Worm (Caenorhabditis elegans) whole organism, L1 larva: ENCODE measurements around the gene gst-12.
"Not testable (repeated sequence)": the region's sequence is repeated elsewhere in the genome, so short reads cannot be mapped to it uniquely, and the experiment has no call there.

Experiments
- C04F5.9 ChIP-seq: sonication (generic microtip); optimal IDR thresholded peaks from 2 replicates; lab custom pipeline; 2016; ENCODE audit warnings: missing genetic modification characterization, missing compliant biosample characterization
- F16B12.6 ChIP-seq: fragments of 150-350 bp; optimal IDR thresholded peaks from 2 replicates; lab custom pipeline; 2014; ENCODE audit warnings: missing biosample characterization, missing genetic modification characterization
- Y116A8C.19 ChIP-seq: sonication (generic microtip); optimal IDR thresholded peaks from 2 replicates; lab custom pipeline; 2016; ENCODE audit warnings: missing compliant biosample characterization, missing genetic modification characterization, borderline replicate concordance
- aha-1 ChIP-seq: fragments of 150-350 bp; optimal IDR thresholded peaks from 2 replicates; lab custom pipeline; 2014; ENCODE audit warnings: missing biosample characterization, missing genetic modification characterization
- alr-1 ChIP-seq: fragments of 200-800 bp; sonication (Bioruptor generic); optimal IDR thresholded peaks from 2 replicates; lab custom pipeline; 2018; ENCODE audit warnings: borderline replicate concordance, mild to moderate bottlenecking, missing genetic modification characterization, missing compliant biosample characterization
- ama-1 ChIP-seq: fragments of 150-350 bp; optimal IDR thresholded peaks from 2 replicates; lab custom pipeline; 2014
- blmp-1 ChIP-seq: fragments of 150-350 bp; optimal IDR thresholded peaks from 2 replicates; lab custom pipeline; 2014; ENCODE audit warnings: missing biosample characterization, missing genetic modification characterization
- ceh-8 ChIP-seq: fragments of 200-800 bp; sonication (Bioruptor generic); optimal IDR thresholded peaks from 2 replicates; lab custom pipeline; 2018; ENCODE audit warnings: mild to moderate bottlenecking, missing genetic modification characterization, moderate library complexity, missing compliant biosample characterization
- dpl-1 ChIP-seq, 3 experiments: fragments of 150-350 bp in 2 of 3; sonication (generic microtip) in 1 of 3; optimal IDR thresholded peaks; 2 replicates each; lab custom pipeline; 2014 to 2017; ENCODE audit warnings: missing biosample characterization in 3 of 3, missing genetic modification characterization in 3 of 3, missing genetic modification reagents in 3 of 3
- efl-1 ChIP-seq, 4 experiments: fragments of 150-350 bp; optimal IDR thresholded peaks in 3 of 4; peaks in 1 of 4; 1 replicate in 1 of 4; 2 replicates in 3 of 4; lab custom pipeline; 2014; ENCODE audit warnings: missing biosample characterization in 2 of 4, missing genetic modification characterization in 2 of 4, missing genetic modification reagents in 2 of 4
- efl-3 ChIP-seq: fragments of 200-800 bp; sonication (Bioruptor generic); optimal IDR thresholded peaks from 2 replicates; lab custom pipeline; 2018; ENCODE audit warnings: mild to moderate bottlenecking, missing genetic modification characterization, missing compliant biosample characterization
- egl-13 ChIP-seq: sonication (generic microtip); optimal IDR thresholded peaks from 2 replicates; lab custom pipeline; 2016; ENCODE audit warnings: missing genotype, missing genetic modification reagents, missing genetic modification characterization, missing compliant biosample characterization
- elt-2 ChIP-seq: sonication (generic microtip); optimal IDR thresholded peaks from 2 replicates; lab custom pipeline; 2016; ENCODE audit warnings: missing genetic modification characterization, mild to moderate bottlenecking, inconsistent platforms, missing compliant biosample characterization, missing genetic modification reagents
- ets-5 ChIP-seq: fragments of 200-800 bp; sonication (Bioruptor generic); IDR thresholded peaks from 2 replicates; pipeline ENCODE4 v1.3.6; 2022; ENCODE audit warnings: missing genetic modification characterization, missing compliant biosample characterization
- fkh-4 ChIP-seq: sonication (generic microtip); optimal IDR thresholded peaks from 2 replicates; lab custom pipeline; 2016; ENCODE audit warnings: missing compliant biosample characterization, missing genetic modification characterization, borderline replicate concordance
- fkh-8 ChIP-seq: sonication (generic microtip); optimal IDR thresholded peaks from 2 replicates; lab custom pipeline; 2016; ENCODE audit warnings: mild to moderate bottlenecking, missing genetic modification characterization, missing compliant biosample characterization
- fos-1 ChIP-seq: fragments of 150-350 bp; optimal IDR thresholded peaks from 2 replicates; lab custom pipeline; 2014; ENCODE audit warnings: missing biosample characterization, missing genetic modification characterization
- grh-1 ChIP-seq: fragments of 200-800 bp; sonication (Bioruptor generic); IDR thresholded peaks from 2 replicates; pipeline ENCODE4 v1.3.6; 2022; ENCODE audit warnings: missing genetic modification reagents, missing genetic modification characterization, missing compliant biosample characterization
- jun-1 ChIP-seq: fragments of 150-350 bp; optimal IDR thresholded peaks from 2 replicates; lab custom pipeline; 2014; ENCODE audit warnings: missing biosample characterization, missing genetic modification reagents, missing genetic modification characterization
- lin-14 ChIP-seq: fragments of 200-800 bp; sonication (Bioruptor generic); optimal IDR thresholded peaks from 2 replicates; lab custom pipeline; 2018; ENCODE audit warnings: mild to moderate bottlenecking, missing genetic modification characterization, moderate library complexity, missing compliant biosample characterization
- lin-15B ChIP-seq: fragments of 150-350 bp; sonication (generic microtip); optimal IDR thresholded peaks from 3 replicates; lab custom pipeline; 2014; ENCODE audit warnings: missing biosample characterization, missing genetic modification characterization
- lin-35 ChIP-seq, 2 experiments: fragments of 150-350 bp; optimal IDR thresholded peaks; 2 replicates each; lab custom pipeline; 2014; ENCODE audit warnings: missing biosample characterization in 2 of 2, missing genetic modification characterization in 2 of 2, missing genetic modification reagents in 2 of 2
- lsy-2 ChIP-seq, 2 experiments: fragments of 150-350 bp; optimal IDR thresholded peaks; 2 replicates each; lab custom pipeline; 2014; ENCODE audit warnings: missing biosample characterization in 2 of 2, missing genetic modification characterization in 2 of 2
- mab-9 ChIP-seq: fragments of 200-800 bp; sonication (Bioruptor generic); IDR thresholded peaks from 2 replicates; pipeline ENCODE4 v1.3.6; 2022; ENCODE audit warnings: missing genetic modification reagents, missing genetic modification characterization, missing compliant biosample characterization
- mef-2 ChIP-seq: fragments of 150-350 bp; optimal IDR thresholded peaks from 2 replicates; lab custom pipeline; 2014; ENCODE audit warnings: missing biosample characterization, missing genetic modification characterization
- nhr-12 ChIP-seq: sonication (generic microtip); optimal IDR thresholded peaks from 2 replicates; lab custom pipeline; 2017; ENCODE audit warnings: missing biosample characterization, missing genetic modification characterization
- nhr-237 ChIP-seq: fragments of 150-350 bp; optimal IDR thresholded peaks from 2 replicates; lab custom pipeline; 2014; ENCODE audit warnings: missing biosample characterization, missing genetic modification characterization
- nhr-47 ChIP-seq: sonication (generic microtip); optimal IDR thresholded peaks from 2 replicates; lab custom pipeline; 2016; ENCODE audit warnings: mild to moderate bottlenecking, missing genetic modification characterization, moderate library complexity, missing compliant biosample characterization
- nhr-71 ChIP-seq: sonication (generic microtip); optimal IDR thresholded peaks from 2 replicates; lab custom pipeline; 2016; ENCODE audit warnings: mild to moderate bottlenecking, missing genetic modification characterization, moderate library complexity, missing compliant biosample characterization
- nhr-77 ChIP-seq: fragments of 150-350 bp; optimal IDR thresholded peaks from 2 replicates; lab custom pipeline; 2014; ENCODE audit warnings: missing biosample characterization, missing genetic modification characterization
- nhr-84 ChIP-seq: sonication (generic microtip); optimal IDR thresholded peaks from 2 replicates; lab custom pipeline; 2017; ENCODE audit warnings: missing biosample characterization, missing genetic modification characterization
- nhr-85 ChIP-seq: sonication (generic microtip); peaks from one replicate; lab custom pipeline; 2016; ENCODE audit warnings: missing genetic modification characterization, inconsistent platforms, missing compliant biosample characterization
- rnt-1 ChIP-seq: sonication (generic microtip); optimal IDR thresholded peaks from 2 replicates; lab custom pipeline; 2016; ENCODE audit warnings: mild to moderate bottlenecking, missing genetic modification characterization, moderate library complexity, missing compliant biosample characterization
- skn-1 ChIP-seq: fragments of 150-350 bp; optimal IDR thresholded peaks from 2 replicates; lab custom pipeline; 2014; ENCODE audit warnings: missing biosample characterization, missing genetic modification characterization
- snpc-4 ChIP-seq: fragments of 150-350 bp; optimal IDR thresholded peaks from 2 replicates; lab custom pipeline; 2014; ENCODE audit warnings: missing biosample characterization, missing genetic modification characterization
- snu-23 ChIP-seq: sonication (generic microtip); optimal IDR thresholded peaks from 2 replicates; lab custom pipeline; 2016; ENCODE audit warnings: missing genetic modification characterization, missing compliant biosample characterization
- unc-130 ChIP-seq: fragments of 150-350 bp; optimal IDR thresholded peaks from 2 replicates; lab custom pipeline; 2017; ENCODE audit warnings: missing biosample characterization, missing genetic modification characterization, inconsistent platforms
- unc-98 ChIP-seq: fragments of 200-800 bp; sonication (Bioruptor generic); IDR thresholded peaks from 2 replicates; pipeline ENCODE4 v1.3.6; 2022; ENCODE audit warnings: missing genetic modification characterization, missing compliant biosample characterization
- xbp-1 ChIP-seq: sonication (generic microtip); optimal IDR thresholded peaks from 2 replicates; lab custom pipeline; 2016; ENCODE audit warnings: missing genetic modification characterization, missing compliant biosample characterization
- zip-4 ChIP-seq: fragments of 200-800 bp; sonication (Bioruptor generic); optimal IDR thresholded peaks from 2 replicates; lab custom pipeline; 2018; ENCODE audit warnings: mild to moderate bottlenecking, missing genetic modification characterization, moderate library complexity, missing compliant biosample characterization
- ztf-11 ChIP-seq, 2 experiments: sonication (generic microtip); optimal IDR thresholded peaks; 2 replicates each; lab custom pipeline; 2016 to 2017; ENCODE audit warnings: missing genetic modification characterization in 2 of 2, missing biosample characterization in 1 of 2, missing compliant biosample characterization in 1 of 2

Gene gst-12

DNA sequence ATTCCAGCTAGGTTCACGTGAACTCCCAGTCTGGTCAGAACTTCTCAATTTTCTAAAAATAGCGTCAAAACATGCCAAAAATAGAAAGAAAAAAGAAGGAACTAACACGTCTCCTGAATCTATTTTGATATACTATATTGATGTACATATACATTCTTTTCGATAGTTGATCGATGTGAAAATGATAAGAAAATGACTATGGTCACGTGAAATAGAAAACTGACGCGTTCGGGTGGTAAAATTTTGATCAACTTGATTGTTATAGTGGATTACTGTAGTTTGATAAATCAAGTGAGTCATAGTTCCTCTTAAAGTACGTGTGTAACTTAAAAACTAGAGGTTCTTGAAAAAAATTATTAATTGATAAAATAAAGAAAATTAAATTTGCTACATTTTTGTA, 46.6 kb upstream of the gst-12 start (continued):
- TF ChIP-seq elt-2 (tag; lab: Kevin White, UChicago) (peak; percentile 72), egl-13 (tag; lab: Kevin White, UChicago) (no peak), snpc-4 (tag; lab: Kevin White, UChicago) (no peak), lin-15B (tag; lab: Kevin White, UChicago) (no peak), jun-1 (tag; lab: Kevin White, UChicago) (no peak), ama-1 (lab: Kevin White, UChicago) (no peak), lin-35 (GFP tag; optimal IDR thresholded peaks at IDR 0.05; lab: Kevin White, UChicago) (peak in 1 of 2 experiments; percentile 38), ceh-8 (no peak), C04F5.9 (tag; lab: Kevin White, UChicago) (no peak), nhr-84 (no peak), F16B12.6 (no peak), snu-23 (GFP tag; lab: Kevin White, UChicago) (no peak), unc-130 (tag; lab: Kevin White, UChicago) (no peak), zip-4 (GFP tag; lab: Kevin White, UChicago) (no peak), fkh-8 (tag; lab: Kevin White, UChicago) (no peak)

DNA sequence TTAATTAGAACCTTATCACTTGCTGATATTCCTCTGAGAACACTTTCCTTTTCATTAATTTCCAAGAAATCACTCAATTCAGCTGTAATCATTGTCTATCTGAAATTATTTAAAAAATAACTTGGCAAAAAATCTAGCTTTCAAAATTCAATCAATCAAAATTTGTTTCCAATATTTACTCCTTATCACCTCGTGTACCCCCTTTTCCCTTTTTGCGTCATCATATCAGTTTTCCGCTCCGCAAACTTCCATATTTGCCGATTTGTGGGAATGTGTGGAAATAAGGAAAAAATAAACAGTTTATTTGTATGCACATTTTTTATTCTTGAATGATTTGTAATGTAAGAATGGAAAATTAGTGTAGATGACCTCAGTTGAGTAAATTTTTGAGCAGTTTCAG, 44.1 kb upstream of the gst-12 start, which contains the start of gene C31C9.6:
C31C9.6 (minus strand) TSS at position 101 of the 400 bp plus-strand sequence.
- TF ChIP-seq ets-5 (GFP tag; lab: Robert Waterston, UW); mef-2; blmp-1 (tag; lab: Kevin White, UChicago): not testable (repeated sequence)

DNA sequence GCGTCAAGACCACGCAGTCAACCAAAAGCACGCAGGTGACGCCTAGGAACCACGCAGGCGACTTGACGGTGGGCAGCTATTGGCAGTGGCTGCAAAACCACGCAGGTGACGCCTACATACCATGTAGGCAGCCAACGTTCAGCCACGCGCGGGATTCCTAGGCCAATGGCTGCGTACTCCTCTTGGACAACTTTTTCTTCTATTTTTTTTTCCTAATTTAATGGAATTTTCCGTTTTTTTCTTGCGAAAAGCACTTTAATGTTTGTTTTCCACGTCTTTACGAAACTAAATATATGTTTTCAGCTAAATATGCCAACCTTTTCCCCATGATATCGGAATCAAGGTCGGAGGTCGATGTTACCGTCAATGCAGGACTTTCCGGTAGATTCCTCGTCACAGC, 36.9 kb upstream of the gst-12 start, which contains the start of gene C31C9.9:
C31C9.9 (plus strand) TSS at position 301 of the 400 bp plus-strand sequence.
- TF ChIP-seq nhr-71 (tag; lab: Kevin White, UChicago); skn-1 (tag; lab: Kevin White, UChicago); nhr-47: not testable (repeated sequence)

DNA sequence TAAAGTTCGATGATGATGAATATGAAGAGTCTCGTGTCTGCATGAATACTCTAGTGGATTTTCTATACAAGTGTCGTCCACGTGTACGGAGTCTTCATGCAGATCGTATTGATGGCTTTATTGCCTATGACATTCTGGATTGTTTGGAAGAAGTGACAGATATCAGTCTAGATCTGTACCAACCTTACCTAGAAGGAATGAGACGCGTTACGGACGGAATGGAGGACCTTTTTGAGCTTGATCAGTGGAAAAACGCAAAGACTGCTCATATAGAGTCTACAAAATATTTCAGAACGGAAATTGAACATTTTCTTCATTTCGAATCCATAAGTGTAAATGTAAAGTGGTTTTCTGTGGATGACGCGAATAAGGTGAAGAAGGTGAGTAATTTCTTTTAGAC, 30.4 kb upstream of the gst-12 start, which contains the start of gene fbxa-169:
fbxa-169 (plus strand) TSS at position 301 of the 400 bp plus-strand sequence.
- TF ChIP-seq lin-14 (GFP tag; lab: Kevin White, UChicago) (no peak), nhr-84 (no peak), ztf-11 (tag; optimal IDR thresholded peaks at IDR 0.05; lab: Kevin White, UChicago) (no peak), mef-2 (no peak), efl-3 (no peak), xbp-1 (tag; lab: Kevin White, UChicago) (no peak), F16B12.6 (no peak), rnt-1 (tag; lab: Kevin White, UChicago) (no peak), nhr-85 (tag; lab: Kevin White, UChicago) (no peak), alr-1 (tag; lab: Kevin White, UChicago) (no peak), fos-1 (tag; lab: Kevin White, UChicago) (no peak), mab-9 (GFP tag; lab: Robert Waterston, UW) (no peak), nhr-237 (tag; lab: Kevin White, UChicago) (no peak), unc-98 (GFP tag; lab: Robert Waterston, UW) (no peak), Y116A8C.19 (no peak), zip-4 (GFP tag; lab: Kevin White, UChicago) (no peak), aha-1 (tag; lab: Kevin White, UChicago) (no peak), nhr-12 (tag; lab: Kevin White, UChicago) (no peak)

DNA sequence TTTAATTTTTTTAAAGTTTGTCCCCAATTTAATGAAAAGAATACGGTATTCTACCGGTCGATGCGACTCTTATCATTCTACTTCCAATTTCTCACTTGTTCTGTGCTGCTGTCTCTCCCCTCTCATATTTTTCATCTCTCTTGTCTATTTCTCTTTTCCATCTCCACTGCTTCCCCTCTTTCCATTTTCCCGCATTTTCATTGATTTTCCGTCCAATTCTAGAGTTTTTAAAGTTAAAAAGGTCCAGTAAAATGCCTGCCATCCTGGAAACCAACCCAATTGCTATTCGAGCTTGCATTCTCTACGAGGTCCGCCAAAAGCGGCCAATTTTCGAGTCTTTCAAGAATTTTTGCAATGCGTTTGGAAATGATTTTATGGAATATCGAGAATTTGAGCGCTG, 23.4 kb upstream of the gst-12 start, which contains the start of gene fbxa-167:
fbxa-167 (plus strand) TSS at position 179 of the 400 bp plus-strand sequence.
- TF ChIP-seq nhr-85 (tag; lab: Kevin White, UChicago) (peak; percentile 72), grh-1 (no peak), nhr-77 (tag; lab: Kevin White, UChicago) (no peak), dpl-1 (GFP tag; optimal IDR thresholded peaks at IDR 0.05; lab: Kevin White, UChicago) (peak in 1 of 3 experiments; percentile 4), lsy-2 (tag; optimal IDR thresholded peaks at IDR 0.05; lab: Kevin White, UChicago) (peak in 1 of 2 experiments; percentile 40), fkh-4 (tag; lab: Kevin White, UChicago) (no peak), efl-1 (optimal IDR thresholded peaks at IDR 0.05; lab: Kevin White, UChicago) (peak in 1 of 2 experiments; percentile 16), efl-1 (GFP tag; optimal IDR thresholded peaks at IDR 0.05 in 1 of 2; lab: Kevin White, UChicago) (no peak)
